Worm (Caenorhabditis elegans) whole organism, L4 larva: ENCODE data around the gene hrpa-2.

ENCODE experiments used
- F44E2.7 ChIP-seq: fragments of 200-800 bp; sonication (Bioruptor generic); IDR thresholded peaks from 2 replicates; pipeline ENCODE4 v2.1.2; 2022; ENCODE audit warnings: missing genetic modification characterization, missing compliant biosample characterization
- Y75B8A.6 ChIP-seq: fragments of 200-800 bp; sonication (Bioruptor generic); IDR thresholded peaks from 2 replicates; pipeline ENCODE4 v1.3.6; 2022; ENCODE audit warnings: missing genetic modification reagents, missing genetic modification characterization, missing compliant biosample characterization
- aha-1 ChIP-seq: fragments of 150-350 bp; peaks from one replicate; lab custom pipeline; 2014; ENCODE audit warnings: missing biosample characterization, missing genetic modification characterization
- ama-1 ChIP-seq: fragments of 150-350 bp; optimal IDR thresholded peaks from 2 replicates; lab custom pipeline; 2014; ENCODE audit warnings: inconsistent platforms, mixed read lengths
- arid-1 ChIP-seq: fragments of 200-800 bp; sonication (Bioruptor generic); conservative IDR thresholded peaks from 2 replicates; pipeline ENCODE4 v1.3.6; 2022; ENCODE audit warnings: missing genetic modification reagents, missing genetic modification characterization, missing compliant biosample characterization
- ceh-32 ChIP-seq: sonication (generic microtip); optimal IDR thresholded peaks from 2 replicates; lab custom pipeline; 2016; ENCODE audit warnings: mild to moderate bottlenecking, missing genetic modification characterization, missing compliant biosample characterization; ENCODE audit not compliant: poor library complexity
- ceh-44 ChIP-seq: fragments of 200-800 bp; sonication (Bioruptor generic); IDR thresholded peaks from 2 replicates; pipeline ENCODE4 v1.3.6; 2022; ENCODE audit warnings: missing genetic modification reagents, missing genetic modification characterization, missing compliant biosample characterization
- ceh-62 ChIP-seq: sonication (generic microtip); optimal IDR thresholded peaks from 2 replicates; lab custom pipeline; 2017; ENCODE audit warnings: missing biosample characterization, missing genetic modification characterization
- daf-16 ChIP-seq, 3 experiments: sonication (generic microtip); optimal IDR thresholded peaks; 2 replicates each; lab custom pipeline; 2016 to 2017; ENCODE audit warnings: missing genetic modification characterization in 3 of 3, missing genetic modification reagents in 3 of 3, mild to moderate bottlenecking in 2 of 3, missing compliant biosample characterization in 2 of 3, missing biosample characterization in 1 of 3, moderate library complexity in 1 of 3
- dmd-6 ChIP-seq: fragments of 200-800 bp; sonication (Bioruptor generic); IDR thresholded peaks from 2 replicates; pipeline ENCODE4 v1.3.6; 2022; ENCODE audit warnings: missing genetic modification reagents, missing genetic modification characterization, missing compliant biosample characterization
- dmd-9 ChIP-seq: fragments of 200-800 bp; sonication (Bioruptor generic); IDR thresholded peaks from 2 replicates; pipeline ENCODE4 v1.3.6; 2022; ENCODE audit warnings: missing genetic modification reagents, missing genetic modification characterization, missing compliant biosample characterization
- duxl-1 ChIP-seq: sonication (generic microtip); optimal IDR thresholded peaks from 2 replicates; lab custom pipeline; 2016; ENCODE audit warnings: mild to moderate bottlenecking, missing genetic modification characterization, moderate library complexity, missing compliant biosample characterization; ENCODE audit not compliant: poor library complexity
- fkh-10 ChIP-seq: fragments of 150-350 bp; optimal IDR thresholded peaks from 2 replicates; lab custom pipeline; 2014; ENCODE audit warnings: missing biosample characterization, missing genetic modification reagents, missing genetic modification characterization
- hif-1 ChIP-seq, 2 experiments: sonication (generic microtip); optimal IDR thresholded peaks; 2 replicates each; lab custom pipeline; 2016 to 2017; ENCODE audit warnings: missing compliant biosample characterization in 2 of 2, missing genetic modification characterization in 2 of 2, missing genetic modification reagents in 2 of 2, missing genotype in 2 of 2, mild to moderate bottlenecking in 1 of 2
- hlh-11 ChIP-seq: fragments of 200-800 bp; sonication (Bioruptor generic); optimal IDR thresholded peaks from 2 replicates; lab custom pipeline; 2018; ENCODE audit warnings: mild to moderate bottlenecking, missing genetic modification characterization, missing compliant biosample characterization
- hmg-1.1 ChIP-seq: fragments of 200-800 bp; sonication (Bioruptor generic); IDR thresholded peaks from 2 replicates; pipeline ENCODE4 v1.3.6; 2022; ENCODE audit warnings: missing genetic modification reagents, missing genetic modification characterization, missing compliant biosample characterization
- lin-1 ChIP-seq: fragments of 200-800 bp; sonication (Bioruptor generic); IDR thresholded peaks from 2 replicates; pipeline ENCODE4 v1.3.6; 2022; ENCODE audit warnings: missing genetic modification reagents, missing genetic modification characterization, missing compliant biosample characterization
- lin-38 ChIP-seq: fragments of 200-800 bp; sonication (Bioruptor generic); IDR thresholded peaks from 2 replicates; pipeline ENCODE4 v1.3.6; 2022; ENCODE audit warnings: missing genetic modification reagents, missing genetic modification characterization, missing compliant biosample characterization
- madf-9 ChIP-seq: fragments of 200-800 bp; sonication (Bioruptor generic); conservative IDR thresholded peaks from 2 replicates; pipeline ENCODE4 v1.3.6; 2022; ENCODE audit warnings: missing genetic modification reagents, missing genetic modification characterization, missing compliant biosample characterization
- mdl-1 ChIP-seq, 2 experiments: fragments of 150-350 bp in 1 of 2; sonication (generic microtip) in 1 of 2; optimal IDR thresholded peaks; 2 replicates each; lab custom pipeline; 2014 to 2017; ENCODE audit warnings: missing biosample characterization in 2 of 2, missing genetic modification characterization in 2 of 2
- mep-1 ChIP-seq: fragments of 150-350 bp; sonication (generic microtip); optimal IDR thresholded peaks from 3 replicates; lab custom pipeline; 2014; ENCODE audit warnings: missing biosample characterization, missing genetic modification characterization
- mes-2 ChIP-seq: sonication (generic microtip); optimal IDR thresholded peaks from 2 replicates; lab custom pipeline; 2016; ENCODE audit warnings: missing genotype, mild to moderate bottlenecking, missing genetic modification characterization, missing compliant biosample characterization; ENCODE audit not compliant: poor library complexity, severe bottlenecking
- nhr-11 ChIP-seq: fragments of 150-350 bp; optimal IDR thresholded peaks from 2 replicates; lab custom pipeline; 2014; ENCODE audit warnings: missing biosample characterization, missing genetic modification characterization
- nhr-25 ChIP-seq: sonication (generic microtip); optimal IDR thresholded peaks from 2 replicates; lab custom pipeline; 2017; ENCODE audit warnings: missing genetic modification characterization, mild to moderate bottlenecking, missing compliant biosample characterization, antibody characterized with exemption, moderate library complexity, borderline replicate concordance; ENCODE audit not compliant: insufficient read depth
- nhr-28 ChIP-seq: fragments of 150-350 bp; optimal IDR thresholded peaks from 2 replicates; lab custom pipeline; 2014; ENCODE audit warnings: missing biosample characterization, missing genetic modification characterization
- nhr-41 ChIP-seq: fragments of 200-800 bp; sonication (Bioruptor generic); IDR thresholded peaks from 2 replicates; pipeline ENCODE4 v1.3.6; 2022; ENCODE audit warnings: missing genetic modification reagents, missing genetic modification characterization, missing compliant biosample characterization
- nhr-48 ChIP-seq: sonication (generic microtip); optimal IDR thresholded peaks from 2 replicates; lab custom pipeline; 2016; ENCODE audit warnings: mild to moderate bottlenecking, missing genetic modification characterization, missing compliant biosample characterization
- pqm-1 ChIP-seq: sonication (generic microtip); optimal IDR thresholded peaks from 2 replicates; lab custom pipeline; 2017; ENCODE audit warnings: missing biosample characterization, missing genetic modification characterization
- set-16 ChIP-seq: fragments of 200-800 bp; sonication (Bioruptor generic); IDR thresholded peaks from 2 replicates; pipeline ENCODE4 v1.3.6; 2022; ENCODE audit warnings: missing genetic modification reagents, missing genetic modification characterization, missing compliant biosample characterization
- spr-1 ChIP-seq: sonication (generic microtip); optimal IDR thresholded peaks from 2 replicates; lab custom pipeline; 2016; ENCODE audit warnings: mild to moderate bottlenecking, missing genetic modification characterization, missing compliant biosample characterization
- unc-62 ChIP-seq, 3 experiments: fragments of 150-350 bp in 1 of 3; sonication (generic microtip); optimal IDR thresholded peaks in 2 of 3; peaks in 1 of 3; 1 replicate in 1 of 3; 2 replicates in 2 of 3; lab custom pipeline; 2014 to 2017; ENCODE audit warnings: missing biosample characterization in 3 of 3, missing genetic modification characterization in 3 of 3, missing genetic modification reagents in 3 of 3, missing genotype in 1 of 3
- zip-2 ChIP-seq: fragments of 150-350 bp; optimal IDR thresholded peaks from 2 replicates; lab custom pipeline; 2014; ENCODE audit warnings: missing biosample characterization, missing genetic modification characterization

Gene hrpa-2

DNA sequence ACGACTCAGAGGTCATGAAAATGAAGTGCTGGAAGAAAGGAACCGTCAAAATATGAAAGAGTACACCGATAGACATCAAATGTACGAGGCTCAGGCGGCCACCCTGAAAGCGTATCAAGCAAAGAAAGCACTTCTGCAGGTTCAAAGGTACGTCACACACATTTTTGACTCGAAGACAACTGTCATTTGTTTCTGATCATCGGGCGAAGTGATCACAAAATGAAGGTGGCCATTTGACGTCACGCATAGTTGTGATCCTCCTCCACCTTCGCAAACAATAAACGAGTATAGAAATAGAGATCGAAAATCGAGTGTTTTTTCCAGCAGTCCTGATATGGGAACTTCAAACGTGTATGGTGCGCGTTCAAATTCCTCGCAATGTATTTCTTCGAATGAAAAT, 16.9 kb upstream of the hrpa-2 start:
- TF ChIP-seq duxl-1 (tag; lab: Kevin White, UChicago) (no peak), ama-1 (lab: Kevin White, UChicago) (no peak)
- TF ChIP-seq, all 104 proteins: peak for 0

- TF ChIP-seq unc-62 (GFP tag; optimal IDR thresholded peaks at IDR 0.05 in 1 of 2; lab: Kevin White, UChicago) = peak in 1 of 2 experiments; percentile 60
- TF ChIP-seq unc-62 (tag; optimal IDR thresholded peaks at IDR 0.05; lab: Kevin White, UChicago) = no peak
- TF ChIP-seq nhr-48 (tag; lab: Kevin White, UChicago) = no peak
- peak; percentile 80 for TF ChIP-seq nhr-11 (tag; lab: Kevin White, UChicago)
- TF ChIP-seq ceh-44 (GFP tag; lab: Robert Waterston, UW) = no peak
- no peak for TF ChIP-seq lin-1 (GFP tag; lab: Robert Waterston, UW)
- no peak for TF ChIP-seq spr-1 (tag; lab: Kevin White, UChicago)
- TF ChIP-seq nhr-25 (tag; lab: Kevin White, UChicago) = no peak
- TF ChIP-seq aha-1 (tag; lab: Kevin White, UChicago) = no peak
- peak; percentile 12 for TF ChIP-seq hlh-11 (tag; lab: Kevin White, UChicago)
- no peak for TF ChIP-seq ceh-62
- TF ChIP-seq lin-38 (GFP tag; lab: Robert Waterston, UW) = no peak
- peak in 1 of 2 experiments; percentile 95 for TF ChIP-seq daf-16 (GFP tag; optimal IDR thresholded peaks at IDR 0.05; lab: Kevin White, UChicago)
- TF ChIP-seq daf-16 (tag; optimal IDR thresholded peaks at IDR 0.05; lab: Kevin White, UChicago) = no peak
- no peak for TF ChIP-seq ama-1 (lab: Kevin White, UChicago)
- no peak for TF ChIP-seq mep-1 (tag; lab: Kevin White, UChicago)
- TF ChIP-seq mdl-1 (tag; optimal IDR thresholded peaks at IDR 0.05; lab: Kevin White, UChicago) = no peak
Observed at ce11 chrX:5199825-5200373, 16.3 kb upstream of the hrpa-2 start.

ce11 chrX:5201860-5202259, 14.3 kb upstream of the hrpa-2 start:
- peak in 1 of 2 experiments; percentile 95 for TF ChIP-seq daf-16 (GFP tag; optimal IDR thresholded peaks at IDR 0.05; lab: Kevin White, UChicago)
- TF ChIP-seq daf-16 (tag; optimal IDR thresholded peaks at IDR 0.05; lab: Kevin White, UChicago) = no peak
- no peak for TF ChIP-seq dmd-9 (GFP tag; lab: Robert Waterston, UW)
- peak; percentile 21 for TF ChIP-seq nhr-11 (tag; lab: Kevin White, UChicago)
- TF ChIP-seq lin-38 (GFP tag; lab: Robert Waterston, UW) = no peak
- TF ChIP-seq Y75B8A.6 = no peak
- TF ChIP-seq nhr-41 (GFP tag; lab: Robert Waterston, UW) = no peak

DNA sequence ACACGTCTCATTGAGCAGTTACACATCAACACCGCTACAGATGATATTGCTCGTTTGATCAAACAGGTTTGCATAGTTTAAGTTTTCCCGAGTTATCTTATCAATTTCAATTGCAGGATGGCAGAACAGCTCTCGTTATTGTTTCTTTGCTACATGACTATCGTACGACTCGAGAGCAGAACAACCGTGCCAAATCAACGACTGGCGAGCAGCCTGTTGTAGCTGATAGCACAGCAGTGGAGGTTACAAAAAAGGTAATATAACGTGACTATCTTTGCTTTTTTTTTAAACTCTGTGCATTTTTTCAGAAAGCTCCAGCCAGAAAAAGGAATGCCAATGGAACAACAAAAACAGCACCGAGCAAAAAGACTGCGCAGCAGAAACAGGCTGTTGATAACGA, 13.8 kb upstream of the hrpa-2 start:
- TF ChIP-seq pqm-1 (peak; percentile 69), madf-9 (no peak), zip-2 (tag; lab: Kevin White, UChicago) (no peak), dmd-6 (GFP tag; lab: Robert Waterston, UW) (0 out of 2 replicates have a peak, but pooled peaks have one; percentile 15), nhr-28 (peak; percentile 12)

ce11 chrX:5202923-5203322, 13.2 kb upstream of the hrpa-2 start:
- peak in 1 of 2 experiments; percentile 98 for TF ChIP-seq unc-62 (GFP tag; optimal IDR thresholded peaks at IDR 0.05 in 1 of 2; lab: Kevin White, UChicago)
- TF ChIP-seq unc-62 (tag; optimal IDR thresholded peaks at IDR 0.05; lab: Kevin White, UChicago) = no peak
- no peak for TF ChIP-seq arid-1 (GFP tag; lab: Robert Waterston, UW)

ce11 chrX:5205561-5205960, 10.6 kb upstream of the hrpa-2 start, which contains the start of gene H28G03.2:
Gene H28G03.2 (plus strand): TSS chrX:5205760.
- TF ChIP-seq daf-16 (GFP tag; optimal IDR thresholded peaks at IDR 0.05; lab: Kevin White, UChicago) (no peak), daf-16 (tag; optimal IDR thresholded peaks at IDR 0.05; lab: Kevin White, UChicago) (peak; percentile 30), aha-1 (tag; lab: Kevin White, UChicago) (peak; percentile 15), hmg-1.1 (GFP tag; lab: Robert Waterston, UW) (peak; percentile 28; the same call in 1 of the 2 replicates), nhr-28 (peak; percentile 20), mes-2 (tag; lab: Kevin White, UChicago) (peak; percentile 79), hif-1 (tag; optimal IDR thresholded peaks at IDR 0.05; lab: Kevin White, UChicago) (peak in 1 of 2 experiments; percentile 82), ceh-32 (tag; lab: Kevin White, UChicago) (no peak), fkh-10 (GFP tag; lab: Kevin White, UChicago) (no peak), mep-1 (tag; lab: Kevin White, UChicago) (no peak), set-16 (GFP tag; lab: Robert Waterston, UW) (0 out of 2 replicates have a peak, but pooled peaks have one; percentile 15), nhr-48 (tag; lab: Kevin White, UChicago) (no peak), hlh-11 (tag; lab: Kevin White, UChicago) (peak; percentile 21), ceh-62 (no peak), F44E2.7 (GFP tag; lab: Robert Waterston, UW) (no peak)
